Worm (Caenorhabditis elegans): ENCODE data around the gene emc-5.
"Not testable (repeated sequence)": the region's sequence is repeated elsewhere in the genome, so short reads cannot be mapped to it uniquely, and the experiment has no call there.

emc-5 gene

ce11 chrII:11534429-11535099 is 38.0 kb downstream of the emc-5 start, which contains the start of gene Y62F5A.12:
Gene Y62F5A.12, minus strand, starts transcription at chrII:11534479.
- TF ChIP-seq sma-3 (GFP tag; optimal IDR thresholded peaks at IDR 0.05) (peak; percentile 94), mdl-1 (tag; optimal IDR thresholded peaks at IDR 0.05) (peak in 1 of 2 experiments; percentile 58), mab-5 (tag; optimal IDR thresholded peaks at IDR 0.05) (peak; percentile 5), lsy-2 (tag; optimal IDR thresholded peaks at IDR 0.05) (peak; percentile 59 to 81), nhr-129 (tag; optimal IDR thresholded peaks at IDR 0.05) (peak; percentile 69), sem-4 (tag; optimal IDR thresholded peaks at IDR 0.05) (peak; percentile 50), lin-13 (GFP tag; optimal IDR thresholded peaks at IDR 0.05) (peak; percentile 88), ceh-82 (tag; optimal IDR thresholded peaks at IDR 0.05) (peak; percentile 65), Y55F3AM.14 (GFP tag; optimal IDR thresholded peaks at IDR 0.05) (peak; percentile 73), snpc-4 (tag; optimal IDR thresholded peaks at IDR 0.05) (peak; percentile 10), nhr-25 (tag; optimal IDR thresholded peaks at IDR 0.05) (peak; percentile 52), gmeb-1 (tag; optimal IDR thresholded peaks at IDR 0.05) (peak; percentile 86), egl-27 (tag; optimal IDR thresholded peaks at IDR 0.05) (peak; percentile 64), lin-11 (tag; optimal IDR thresholded peaks at IDR 0.05) (peak; percentile 39), nhr-6 (tag; optimal IDR thresholded peaks at IDR 0.05) (peak; percentile 5), nhr-21 (tag; optimal IDR thresholded peaks at IDR 0.05) (peak; percentile 54), fos-1 (tag; optimal IDR thresholded peaks at IDR 0.05) (peak; percentile 12), unc-55 (GFP tag; optimal IDR thresholded peaks at IDR 0.05) (peak; percentile 68), F13H6.1 (tag; optimal IDR thresholded peaks at IDR 0.05) (peak; percentile 89), zag-1 (tag; optimal IDR thresholded peaks at IDR 0.05) (peak; percentile 2), crh-2 (tag; optimal IDR thresholded peaks at IDR 0.05) (peak; percentile 71), sma-9 (GFP tag; optimal IDR thresholded peaks at IDR 0.05) (peak; percentile 88), C34F6.9 (tag; optimal IDR thresholded peaks at IDR 0.05) (peak; percentile 62), ztf-4 (tag; optimal IDR thresholded peaks at IDR 0.05) (peak; percentile 49), ZK546.5 (tag; optimal IDR thresholded peaks at IDR 0.05) (peak; percentile 38)
- TF ChIP-seq sma-9 (tag; optimal IDR thresholded peaks at IDR 0.05) = not testable (repeated sequence)

ce11 chrII:11535429-11535828 is 38.8 kb downstream of the emc-5 start:
- TF ChIP-seq ama-1 (optimal IDR thresholded peaks at IDR 0.05) = no peak
- TF ChIP-seq lin-13 (GFP tag; optimal IDR thresholded peaks at IDR 0.05) = no peak
- no peak for TF ChIP-seq elt-3 (tag; optimal IDR thresholded peaks at IDR 0.05)
- TF ChIP-seq mab-5 (tag; optimal IDR thresholded peaks at IDR 0.05) = no peak
- TF ChIP-seq ceh-16 (tag; optimal IDR thresholded peaks at IDR 0.05) = no peak
- TF ChIP-seq skn-1 (tag; optimal IDR thresholded peaks at IDR 0.05) = no peak
- TF ChIP-seq nhr-12 (tag; optimal IDR thresholded peaks at IDR 0.05) = no peak
- no peak for TF ChIP-seq elt-1 (tag; optimal IDR thresholded peaks at IDR 0.05)
- no peak for TF ChIP-seq sem-4 (tag; optimal IDR thresholded peaks at IDR 0.05)
- no peak for TF ChIP-seq C34F6.9 (tag; optimal IDR thresholded peaks at IDR 0.05)
- TF ChIP-seq Y55F3AM.14 (GFP tag; optimal IDR thresholded peaks at IDR 0.05) = no peak
- TF ChIP-seq ZK546.5 (tag; optimal IDR thresholded peaks at IDR 0.05) = no peak
- no peak for TF ChIP-seq sma-3 (GFP tag; optimal IDR thresholded peaks at IDR 0.05)
- no peak for TF ChIP-seq aly-2 (tag; optimal IDR thresholded peaks at IDR 0.05)
- TF ChIP-seq lin-39 (tag; optimal IDR thresholded peaks at IDR 0.05) = no peak
- TF ChIP-seq ceh-82 (tag; optimal IDR thresholded peaks at IDR 0.05) = no peak
- TF ChIP-seq snpc-4 (tag; optimal IDR thresholded peaks at IDR 0.05) = no peak
- no peak for TF ChIP-seq nhr-23 (tag; optimal IDR thresholded peaks at IDR 0.05)
- no peak for TF ChIP-seq nhr-11 (tag; optimal IDR thresholded peaks at IDR 0.05)

ce11 chrII:11535924-11536323 is 39.3 kb downstream of the emc-5 start:
- TF ChIP-seq nhr-11 (tag; optimal IDR thresholded peaks at IDR 0.05) = no peak
- TF ChIP-seq nhr-21 (tag; optimal IDR thresholded peaks at IDR 0.05) = no peak
- TF ChIP-seq sma-3 (GFP tag; optimal IDR thresholded peaks at IDR 0.05) = no peak
- TF ChIP-seq lin-11 (tag; optimal IDR thresholded peaks at IDR 0.05) = no peak
- no peak for TF ChIP-seq ceh-82 (tag; optimal IDR thresholded peaks at IDR 0.05)
- TF ChIP-seq nhr-129 (tag; optimal IDR thresholded peaks at IDR 0.05) = no peak
- no peak for TF ChIP-seq alr-1 (tag; optimal IDR thresholded peaks at IDR 0.05)
- TF ChIP-seq gmeb-1 (tag; optimal IDR thresholded peaks at IDR 0.05) = no peak

- TF ChIP-seq lin-39 (tag; optimal IDR thresholded peaks at IDR 0.05) = no peak
- no peak for TF ChIP-seq nhr-21 (tag; optimal IDR thresholded peaks at IDR 0.05)
- no peak for TF ChIP-seq gmeb-1 (tag; optimal IDR thresholded peaks at IDR 0.05)
- TF ChIP-seq nhr-12 (tag; optimal IDR thresholded peaks at IDR 0.05) = no peak
- TF ChIP-seq dmd-4 (tag; optimal IDR thresholded peaks at IDR 0.05) = no peak
- TF ChIP-seq peb-1 (tag; optimal IDR thresholded peaks at IDR 0.05) = no peak
- no peak for TF ChIP-seq nhr-129 (tag; optimal IDR thresholded peaks at IDR 0.05)
- TF ChIP-seq elt-3 (tag; optimal IDR thresholded peaks at IDR 0.05) = no peak
- TF ChIP-seq sem-4 (tag; optimal IDR thresholded peaks at IDR 0.05) = no peak
- TF ChIP-seq snpc-4 (tag; optimal IDR thresholded peaks at IDR 0.05) = no peak
- no peak for TF ChIP-seq lsy-2 (tag; optimal IDR thresholded peaks at IDR 0.05)
- no peak for TF ChIP-seq unc-62 (GFP tag; optimal IDR thresholded peaks at IDR 0.05)
- no peak for TF ChIP-seq mdl-1 (tag; optimal IDR thresholded peaks at IDR 0.05)
Measured at ce11 chrII:11536505-11536904, 39.9 kb downstream of the emc-5 start.

All from whole organism, L2 larva.